Fruit fly (Drosophila melanogaster) whole organism, embryonic: Measurements from ENCODE around the gene Ldaf1.

Experiments used
- Ada2b ChIP-seq: fragments of 200-800 bp; sonication (Bioruptor generic); IDR thresholded peaks from 2 replicates; pipeline ENCODE4 v1.3.6; 2022; ENCODE audit warnings: missing biosample characterization, missing genetic modification characterization
- Atf3 ChIP-seq: fragments of 200-800 bp; sonication (Bioruptor generic); optimal IDR thresholded peaks from 3 replicates; lab custom pipeline; 2016; ENCODE audit warnings: missing biosample characterization, missing genetic modification characterization
- BEAF-32 ChIP-seq: fragments of 200-800 bp; sonication (Bioruptor generic); optimal IDR thresholded peaks from 3 replicates; lab custom pipeline; 2017; ENCODE audit warnings: missing biosample characterization, missing genetic modification characterization, mild to moderate bottlenecking, moderate library complexity, missing genetic modification reagents
- CG13296 ChIP-seq: fragments of 200-800 bp; sonication (Bioruptor generic); optimal IDR thresholded peaks from 3 replicates; lab custom pipeline; 2018; ENCODE audit warnings: missing biosample characterization, mild to moderate bottlenecking, missing genetic modification characterization
- CG13424 ChIP-seq: fragments of 200-800 bp; sonication (Bioruptor generic); optimal IDR thresholded peaks from 2 replicates; lab custom pipeline; 2019; ENCODE audit warnings: missing biosample characterization, mild to moderate bottlenecking, missing genetic modification characterization, moderate library complexity
- CG14014 ChIP-seq: fragments of 200-800 bp; sonication (Bioruptor generic); IDR thresholded peaks from 2 replicates; pipeline ENCODE4 v1.3.6; 2022; ENCODE audit warnings: missing biosample characterization, missing genetic modification characterization
- CG15514 ChIP-seq: fragments of 200-800 bp; sonication (Bioruptor generic); optimal IDR thresholded peaks from 3 replicates; lab custom pipeline; 2017; ENCODE audit warnings: missing biosample characterization, missing genetic modification characterization, mild to moderate bottlenecking, moderate library complexity, missing genetic modification reagents
- CG1603 ChIP-seq: fragments of 200-800 bp; sonication (Bioruptor generic); optimal IDR thresholded peaks from 2 replicates; lab custom pipeline; 2019; ENCODE audit warnings: missing biosample characterization, mild to moderate bottlenecking, missing genetic modification characterization, moderate library complexity
- CG17568 ChIP-seq: fragments of 200-800 bp; sonication (Bioruptor generic); optimal IDR thresholded peaks from 2 replicates; lab custom pipeline; 2018; ENCODE audit warnings: missing biosample characterization, mild to moderate bottlenecking, missing genetic modification characterization, moderate library complexity
- CG17829 ChIP-seq: fragments of 200-800 bp; optimal IDR thresholded peaks from 2 replicates; lab custom pipeline; 2019; ENCODE audit warnings: missing biosample characterization, mild to moderate bottlenecking, missing genetic modification characterization, moderate library complexity
- CG18599 ChIP-seq: fragments of 200-800 bp; sonication (Bioruptor generic); optimal IDR thresholded peaks from 3 replicates; lab custom pipeline; 2017; ENCODE audit warnings: missing biosample characterization, missing genetic modification characterization, mild to moderate bottlenecking, moderate library complexity, missing genetic modification reagents
- CG2116 ChIP-seq: fragments of 200-800 bp; sonication (Bioruptor generic); optimal IDR thresholded peaks from 3 replicates; lab custom pipeline; 2018; ENCODE audit warnings: missing biosample characterization, mild to moderate bottlenecking, missing genetic modification characterization
- CG2712 ChIP-seq: fragments of 200-800 bp; optimal IDR thresholded peaks from 3 replicates; lab custom pipeline; 2019; ENCODE audit warnings: missing biosample characterization, mild to moderate bottlenecking, missing genetic modification characterization, moderate library complexity
- CG2875 ChIP-seq: fragments of 200-800 bp; sonication (Bioruptor generic); optimal IDR thresholded peaks from 2 replicates; lab custom pipeline; 2017; ENCODE audit warnings: missing biosample characterization, mild to moderate bottlenecking, missing genetic modification characterization, missing genetic modification reagents
- CG32532 ChIP-seq: fragments of 200-800 bp; sonication (Bioruptor generic); IDR thresholded peaks from 2 replicates; pipeline ENCODE4 v1.3.6; 2022; ENCODE audit warnings: missing biosample characterization, missing genetic modification characterization
- CG3995 ChIP-seq: fragments of 200-800 bp; sonication (Bioruptor generic); optimal IDR thresholded peaks from 3 replicates; lab custom pipeline; 2016; ENCODE audit warnings: missing biosample characterization, missing genetic modification characterization
- CG4404 ChIP-seq: fragments of 200-800 bp; sonication (Bioruptor generic); IDR thresholded peaks from 2 replicates; pipeline ENCODE4 v1.3.6; 2022; ENCODE audit warnings: missing biosample characterization, missing genetic modification characterization
- CG5180 ChIP-seq: fragments of 200-800 bp; sonication (Bioruptor generic); optimal IDR thresholded peaks from 3 replicates; lab custom pipeline; 2017; ENCODE audit warnings: missing biosample characterization, missing genetic modification characterization, mild to moderate bottlenecking, moderate library complexity, missing genetic modification reagents
- CG7839 ChIP-seq: fragments of 200-800 bp; sonication (Bioruptor generic); optimal IDR thresholded peaks from 3 replicates; lab custom pipeline; 2018; ENCODE audit warnings: missing biosample characterization, mild to moderate bottlenecking, missing genetic modification characterization, moderate library complexity
- CG9797 ChIP-seq: fragments of 200-800 bp; sonication (Bioruptor generic); optimal IDR thresholded peaks from 3 replicates; lab custom pipeline; 2018; ENCODE audit warnings: missing biosample characterization, mild to moderate bottlenecking, missing genetic modification characterization
- Chrac-16 ChIP-seq: fragments of 200-800 bp; sonication (Bioruptor generic); optimal IDR thresholded peaks from 3 replicates; lab custom pipeline; 2016; ENCODE audit warnings: missing biosample characterization, missing genetic modification characterization
- CoRest ChIP-seq: fragments of 200-800 bp; sonication (Bioruptor generic); optimal IDR thresholded peaks from 3 replicates; lab custom pipeline; 2018; ENCODE audit warnings: missing biosample characterization, mild to moderate bottlenecking, missing genetic modification characterization, moderate library complexity
- CrebB ChIP-seq: fragments of 200-800 bp; sonication (Bioruptor generic); optimal IDR thresholded peaks from 3 replicates; lab custom pipeline; 2018; ENCODE audit warnings: missing biosample characterization, mild to moderate bottlenecking, missing genetic modification characterization
- Dbx ChIP-seq: fragments of 200-800 bp; sonication (Bioruptor generic); IDR thresholded peaks from 3 replicates; pipeline ENCODE4 v1.3.6; 2022; ENCODE audit warnings: missing biosample characterization, missing genetic modification characterization
- Dll ChIP-seq: fragments of 200-800 bp; sonication (Bioruptor generic); IDR thresholded peaks from 4 replicates; pipeline ENCODE4 v1.3.6; 2022; ENCODE audit warnings: missing biosample characterization, missing genetic modification characterization; ENCODE audit not compliant: partially characterized antibody
- HLHmδ ChIP-seq: fragments of 200-800 bp; sonication (Bioruptor generic); optimal IDR thresholded peaks from 2 replicates; lab custom pipeline; 2018; ENCODE audit warnings: missing biosample characterization, mild to moderate bottlenecking, missing genetic modification characterization, moderate library complexity
- Hr78 ChIP-seq, 2 experiments: fragments of 200-800 bp in 1 of 2; fragments of >200 bp in 1 of 2; sonication (Bioruptor generic) in 1 of 2; optimal IDR thresholded peaks; 2 replicates each; lab custom pipeline; 2017 to 2019; ENCODE audit warnings: missing biosample characterization in 2 of 2, missing genetic modification characterization in 2 of 2, mild to moderate bottlenecking in 1 of 2, moderate library complexity in 1 of 2
- Mrtf ChIP-seq: fragments of 200-800 bp; sonication (Bioruptor generic); IDR thresholded peaks from 3 replicates; pipeline ENCODE4 v1.3.6; 2022; ENCODE audit warnings: missing biosample characterization, missing genetic modification characterization
- Ravus ChIP-seq: fragments of 200-800 bp; sonication (Bioruptor generic); IDR thresholded peaks from 2 replicates; pipeline ENCODE4 v1.3.6; 2022; ENCODE audit warnings: missing biosample characterization, missing genetic modification characterization
- Rfx ChIP-seq: fragments of 200-800 bp; sonication (Bioruptor generic); IDR thresholded peaks from 2 replicates; pipeline ENCODE4 v1.3.6; 2022; ENCODE audit warnings: missing biosample characterization, missing genetic modification characterization
- Ssrp ChIP-seq: fragments of 200-800 bp; sonication (Bioruptor generic); optimal IDR thresholded peaks from 2 replicates; lab custom pipeline; 2018; ENCODE audit warnings: missing biosample characterization, mild to moderate bottlenecking, missing genetic modification characterization, moderate library complexity
- az2 ChIP-seq: fragments of 200-800 bp; sonication (Bioruptor generic); optimal IDR thresholded peaks from 3 replicates; lab custom pipeline; 2016; ENCODE audit warnings: missing biosample characterization, missing genetic modification characterization
- btn ChIP-seq: fragments of 200-800 bp; sonication (Bioruptor generic); optimal IDR thresholded peaks from 2 replicates; lab custom pipeline; 2016; ENCODE audit warnings: missing biosample characterization, missing genetic modification characterization
- chif ChIP-seq, 2 experiments: fragments of 200-800 bp; sonication (Bioruptor generic); optimal IDR thresholded peaks; 3 replicates each; lab custom pipeline; 2016; ENCODE audit warnings: missing biosample characterization in 2 of 2, missing genetic modification characterization in 2 of 2
- crc ChIP-seq: fragments of 200-800 bp; sonication (Bioruptor generic); optimal IDR thresholded peaks from 2 replicates; lab custom pipeline; 2016; ENCODE audit warnings: missing biosample characterization, missing genetic modification characterization
- dmrt11E ChIP-seq: fragments of 200-800 bp; sonication (Bioruptor generic); optimal IDR thresholded peaks from 3 replicates; lab custom pipeline; 2018; ENCODE audit warnings: missing biosample characterization, mild to moderate bottlenecking, missing genetic modification characterization, moderate library complexity
- dpn ChIP-seq, 2 experiments: fragments of 200-800 bp; sonication (Bioruptor generic); optimal IDR thresholded peaks; 3 replicates each; lab custom pipeline; 2016; ENCODE audit warnings: missing biosample characterization in 2 of 2, missing genetic modification characterization in 2 of 2
- gem ChIP-seq: fragments of 200-800 bp; sonication (Bioruptor generic); optimal IDR thresholded peaks from 2 replicates; lab custom pipeline; 2019; ENCODE audit warnings: missing biosample characterization, mild to moderate bottlenecking, missing genetic modification characterization, moderate library complexity
- hbn ChIP-seq: fragments of 200-800 bp; sonication (Bioruptor generic); IDR thresholded peaks from 2 replicates; pipeline ENCODE4 v1.3.6; 2022; ENCODE audit warnings: missing biosample characterization, missing genetic modification characterization; ENCODE audit not compliant: partially characterized antibody
- insv ChIP-seq, 2 experiments: fragments of 200-800 bp; sonication (Bioruptor generic); optimal IDR thresholded peaks; 3 replicates each; lab custom pipeline; 2016 to 2018; ENCODE audit warnings: missing biosample characterization in 2 of 2, missing genetic modification characterization in 2 of 2
- jumu ChIP-seq: fragments of 200-800 bp; sonication (Bioruptor generic); optimal IDR thresholded peaks from 3 replicates; lab custom pipeline; 2016; ENCODE audit warnings: missing biosample characterization, missing genetic modification characterization
- klu ChIP-seq: fragments of 200-800 bp; sonication (Bioruptor generic); IDR thresholded peaks from 2 replicates; pipeline ENCODE4 v1.3.6; 2022; ENCODE audit warnings: missing biosample characterization, missing genetic modification characterization
- knrl ChIP-seq: fragments of 200-800 bp; sonication (Bioruptor generic); IDR thresholded peaks from 3 replicates; pipeline ENCODE4 v1.3.6; 2022; ENCODE audit warnings: missing biosample characterization, missing genetic modification characterization; ENCODE audit not compliant: partially characterized antibody
- mirr ChIP-seq: fragments of 200-800 bp; sonication (Bioruptor generic); optimal IDR thresholded peaks from 3 replicates; lab custom pipeline; 2018; ENCODE audit warnings: missing biosample characterization, mild to moderate bottlenecking, missing genetic modification characterization
- mld ChIP-seq: fragments of 200-800 bp; sonication (Bioruptor generic); IDR thresholded peaks from 3 replicates; pipeline ENCODE4 v1.3.6; 2022; ENCODE audit warnings: missing biosample characterization, missing genetic modification characterization; ENCODE audit not compliant: partially characterized antibody
- pum ChIP-seq: fragments of 200-800 bp; sonication (Bioruptor generic); optimal IDR thresholded peaks from 2 replicates; lab custom pipeline; 2016; ENCODE audit warnings: missing biosample characterization, missing genetic modification characterization
- row ChIP-seq: fragments of 200-800 bp; sonication (Bioruptor generic); IDR thresholded peaks from 3 replicates; pipeline ENCODE4 v1.3.6; 2022; ENCODE audit warnings: missing biosample characterization, missing genetic modification characterization
- sim ChIP-seq: fragments of 200-800 bp; sonication (Bioruptor generic); IDR thresholded peaks from 2 replicates; pipeline ENCODE4 v1.3.6; 2022; ENCODE audit warnings: missing biosample characterization, missing genetic modification characterization
- sob ChIP-seq: fragments of 200-800 bp; sonication (Bioruptor generic); IDR thresholded peaks from 2 replicates; pipeline ENCODE4 v1.3.6; 2022; ENCODE audit warnings: missing biosample characterization, missing genetic modification characterization

Gene Ldaf1

dm6 chrX:1880139-1880556 is 21.6 kb downstream of the Ldaf1 start, which contains the start of gene Coa8 (continued):
- TF ChIP-seq CG9797 (GFP tag; lab: Kevin White, UChicago), result peak; percentile 33
- no peak for TF ChIP-seq CG7839 (tag; lab: Kevin White, UChicago)
- peak; percentile 54 for TF ChIP-seq CG1603
- TF ChIP-seq CG13424 (tag; lab: Kevin White, UChicago), result peak; percentile 62
- peak; percentile 83 for TF ChIP-seq row
- peak; percentile 28; the same call in 1 of the 2 replicates for TF ChIP-seq Ada2b (GFP tag; lab: Robert Waterston, UW)
- peak; percentile 3 for TF ChIP-seq CG2116 (GFP tag; lab: Kevin White, UChicago)
- TF ChIP-seq pum (GFP tag; lab: Kevin White, UChicago), result peak; percentile 46
- TF ChIP-seq sob, result 0 out of 2 replicates have a peak, but pooled peaks have one; percentile 52
- TF ChIP-seq klu (GFP tag; lab: Robert Waterston, UW), result peak; percentile 29; the same call in 1 of the 2 replicates
- peak; percentile 9 for TF ChIP-seq CG17829 (tag; lab: Kevin White, UChicago)
- TF ChIP-seq chif (GFP tag; optimal IDR thresholded peaks at IDR 0.05; lab: Kevin White, UChicago), result peak in 1 of 2 experiments; percentile 5
- TF ChIP-seq CG2712 (tag; lab: Kevin White, UChicago), result peak; percentile 22
- peak; percentile 25 for TF ChIP-seq CoRest (tag; lab: Kevin White, UChicago)
- TF ChIP-seq mld (GFP tag; lab: Robert Waterston, UW), result peak; percentile 57; the same call in 1 of the 3 replicates
- no peak for TF ChIP-seq az2 (GFP tag; lab: Kevin White, UChicago)
- TF ChIP-seq BEAF-32 (GFP tag; lab: Kevin White, UChicago), result peak; percentile 62
- peak; percentile 31 for TF ChIP-seq CG13296
- no peak for TF ChIP-seq HLHmδ (GFP tag; lab: Kevin White, UChicago)
- peak; percentile 17 for TF ChIP-seq jumu (GFP tag; lab: Kevin White, UChicago)
- TF ChIP-seq CG32532 (GFP tag; lab: Robert Waterston, UW), result peak; percentile 71; the same call in 1 of the 2 replicates
- peak; percentile 63; the same call in 2 of the 3 replicates for TF ChIP-seq knrl
- no peak for TF ChIP-seq CrebB (tag; lab: Kevin White, UChicago)
- no peak for TF ChIP-seq crc
- peak in 1 of 2 experiments; percentile 25 for TF ChIP-seq insv (GFP tag; optimal IDR thresholded peaks at IDR 0.05; lab: Kevin White, UChicago)
- peak; percentile 56 for TF ChIP-seq CG18599 (GFP tag; lab: Kevin White, UChicago)
- peak; percentile 23 for TF ChIP-seq Atf3 (GFP tag; lab: Kevin White, UChicago)
- peak; percentile 37 for TF ChIP-seq hbn
- peak; percentile 24 to 26 for TF ChIP-seq dpn (GFP tag; optimal IDR thresholded peaks at IDR 0.05; lab: Kevin White, UChicago)
- no peak for TF ChIP-seq sim (GFP tag; lab: Robert Waterston, UW)
- no peak for TF ChIP-seq CG2875
- TF ChIP-seq Dbx (GFP tag; lab: Robert Waterston, UW), result peak; percentile 62; the same call in 1 of the 3 replicates
- TF ChIP-seq CG3995 (GFP tag; lab: Kevin White, UChicago), result peak; percentile 30
- TF ChIP-seq Ssrp (tag; lab: Kevin White, UChicago), result peak; percentile 23
- peak; percentile 32 for TF ChIP-seq mirr
- TF ChIP-seq gem (tag; lab: Kevin White, UChicago), result no peak
- peak; percentile 57 for TF ChIP-seq Dll (GFP tag; lab: Robert Waterston, UW)
- no peak for TF ChIP-seq CG5180 (GFP tag; lab: Kevin White, UChicago)
- 0 out of 2 replicates have a peak, but pooled peaks have one; percentile 30 for TF ChIP-seq CG14014 (GFP tag; lab: Robert Waterston, UW)
- TF ChIP-seq CG17568 (GFP tag; lab: Kevin White, UChicago), result no peak
- peak; percentile 77 for TF ChIP-seq Rfx
- TF ChIP-seq CG4404 (GFP tag; lab: Robert Waterston, UW), result peak; percentile 33; the same call in 1 of the 2 replicates
- peak; percentile 14 for TF ChIP-seq Chrac-16
- no peak for TF ChIP-seq Mrtf (GFP tag; lab: Robert Waterston, UW)
- no peak; the same call in 1 of the 2 replicates for TF ChIP-seq Ravus (GFP tag; lab: Robert Waterston, UW)
- no peak for TF ChIP-seq Hr78 (GFP tag; optimal IDR thresholded peaks at IDR 0.05; lab: Kevin White, UChicago)
- TF ChIP-seq CG15514, result peak; percentile 53
- peak; percentile 37 for TF ChIP-seq btn (GFP tag; lab: Kevin White, UChicago)
- TF ChIP-seq dmrt11E, result peak; percentile 6
